Worm (Caenorhabditis elegans) whole organism, L2 larva: ENCODE data around the gene C07G1.6.

ENCODE experiments used
- C34F6.9 ChIP-seq: fragments of 150-350 bp; optimal IDR thresholded peaks from 2 replicates; lab custom pipeline; 2014; ENCODE audit warnings: missing biosample characterization, missing genetic modification characterization
- F13H6.1 ChIP-seq: sonication (generic microtip); optimal IDR thresholded peaks from 2 replicates; lab custom pipeline; 2016; ENCODE audit warnings: missing genetic modification characterization, missing compliant biosample characterization
- R02D3.7 ChIP-seq: fragments of 150-350 bp; optimal IDR thresholded peaks from 2 replicates; lab custom pipeline; 2014; ENCODE audit warnings: missing biosample characterization, missing genetic modification characterization
- Y55F3AM.14 ChIP-seq: fragments of 200-800 bp; sonication (Bioruptor generic); optimal IDR thresholded peaks from 2 replicates; lab custom pipeline; 2018; ENCODE audit warnings: mild to moderate bottlenecking, missing genetic modification characterization, missing compliant biosample characterization
- aly-2 ChIP-seq: fragments of 150-350 bp; optimal IDR thresholded peaks from 2 replicates; lab custom pipeline; 2014; ENCODE audit warnings: missing biosample characterization, missing genetic modification characterization
- ama-1 ChIP-seq: fragments of 150-350 bp; optimal IDR thresholded peaks from 2 replicates; lab custom pipeline; 2018; ENCODE audit warnings: inconsistent platforms
- blmp-1 ChIP-seq: sonication (generic microtip); optimal IDR thresholded peaks from 2 replicates; lab custom pipeline; 2017; ENCODE audit warnings: missing genetic modification characterization, mild to moderate bottlenecking, missing compliant biosample characterization, antibody characterized with exemption, moderate library complexity; ENCODE audit not compliant: insufficient read depth
- crh-2 ChIP-seq: sonication (generic microtip); optimal IDR thresholded peaks from 2 replicates; lab custom pipeline; 2017; ENCODE audit warnings: missing biosample characterization, missing genetic modification characterization
- dmd-4 ChIP-seq: sonication (generic microtip); optimal IDR thresholded peaks from 2 replicates; lab custom pipeline; 2017; ENCODE audit warnings: missing biosample characterization, missing genetic modification characterization
- egl-27 ChIP-seq: sonication (generic microtip); optimal IDR thresholded peaks from 3 replicates; lab custom pipeline; 2017; ENCODE audit warnings: missing biosample characterization, missing genetic modification reagents, missing genetic modification characterization
- elt-1 ChIP-seq: fragments of 150-350 bp; optimal IDR thresholded peaks from 2 replicates; lab custom pipeline; 2014; ENCODE audit warnings: missing biosample characterization, missing genetic modification characterization
- elt-3 ChIP-seq: sonication (generic microtip); optimal IDR thresholded peaks from 2 replicates; lab custom pipeline; 2017; ENCODE audit warnings: missing biosample characterization, missing genetic modification characterization
- fos-1 ChIP-seq: fragments of 150-350 bp; optimal IDR thresholded peaks from 2 replicates; lab custom pipeline; 2014; ENCODE audit warnings: missing biosample characterization, missing genetic modification characterization
- gmeb-1 ChIP-seq: fragments of 150-350 bp; optimal IDR thresholded peaks from 2 replicates; lab custom pipeline; 2014; ENCODE audit warnings: missing biosample characterization, missing genetic modification characterization
- lin-13 ChIP-seq: fragments of 150-350 bp; optimal IDR thresholded peaks from 2 replicates; lab custom pipeline; 2014; ENCODE audit warnings: missing biosample characterization, missing genetic modification reagents, missing genetic modification characterization
- lsy-2 ChIP-seq, 2 experiments: fragments of 150-350 bp in 1 of 2; sonication (generic microtip) in 1 of 2; optimal IDR thresholded peaks; 2 replicates each; lab custom pipeline; 2014 to 2017; ENCODE audit warnings: missing biosample characterization in 2 of 2, missing genetic modification characterization in 2 of 2
- mab-5 ChIP-seq: fragments of 150-350 bp; optimal IDR thresholded peaks from 2 replicates; lab custom pipeline; 2014; ENCODE audit warnings: missing biosample characterization, missing genetic modification characterization
- mbf-1 ChIP-seq: sonication (generic microtip); optimal IDR thresholded peaks from 2 replicates; lab custom pipeline; 2017; ENCODE audit warnings: missing biosample characterization, missing genetic modification characterization
- mdl-1 ChIP-seq, 2 experiments: fragments of 150-350 bp in 1 of 2; sonication (generic microtip) in 1 of 2; optimal IDR thresholded peaks; 2 replicates each; lab custom pipeline; 2017; ENCODE audit warnings: missing biosample characterization in 2 of 2, missing genetic modification characterization in 2 of 2
- nhr-11 ChIP-seq: fragments of 150-350 bp; optimal IDR thresholded peaks from 2 replicates; lab custom pipeline; 2014; ENCODE audit warnings: missing biosample characterization, missing genetic modification characterization
- nhr-12 ChIP-seq: fragments of 150-350 bp; optimal IDR thresholded peaks from 2 replicates; lab custom pipeline; 2014; ENCODE audit warnings: missing biosample characterization, missing genetic modification characterization
- nhr-129 ChIP-seq: fragments of 150-350 bp; optimal IDR thresholded peaks from 2 replicates; lab custom pipeline; 2014; ENCODE audit warnings: missing biosample characterization, missing genetic modification characterization
- nhr-21 ChIP-seq: fragments of 150-350 bp; optimal IDR thresholded peaks from 2 replicates; lab custom pipeline; 2014; ENCODE audit warnings: missing biosample characterization, missing genetic modification characterization
- nhr-25 ChIP-seq: fragments of 150-350 bp; sonication (generic microtip); optimal IDR thresholded peaks from 3 replicates; lab custom pipeline; 2014; ENCODE audit warnings: missing biosample characterization, missing genetic modification characterization
- nhr-6 ChIP-seq: fragments of 150-350 bp; optimal IDR thresholded peaks from 2 replicates; lab custom pipeline; 2014; ENCODE audit warnings: missing biosample characterization, missing genetic modification characterization
- peb-1 ChIP-seq: fragments of 150-350 bp; optimal IDR thresholded peaks from 2 replicates; lab custom pipeline; 2014; ENCODE audit warnings: missing biosample characterization, missing genetic modification characterization
- skn-1 ChIP-seq: sonication (generic microtip); optimal IDR thresholded peaks from 2 replicates; lab custom pipeline; 2017; ENCODE audit warnings: missing biosample characterization, missing genetic modification characterization
- sma-9 ChIP-seq, 2 experiments: fragments of 150-350 bp in 1 of 2; sonication (generic microtip) in 1 of 2; optimal IDR thresholded peaks; 2 replicates each; lab custom pipeline; 2014 to 2016; ENCODE audit warnings: missing genetic modification characterization in 2 of 2, mild to moderate bottlenecking in 1 of 2, missing biosample characterization in 1 of 2, missing compliant biosample characterization in 1 of 2, missing genetic modification reagents in 1 of 2, moderate library complexity in 1 of 2
- snpc-4 ChIP-seq: fragments of 150-350 bp; optimal IDR thresholded peaks from 2 replicates; lab custom pipeline; 2014; ENCODE audit warnings: missing biosample characterization, missing genetic modification characterization
- unc-39 ChIP-seq: fragments of 150-350 bp; optimal IDR thresholded peaks from 2 replicates; lab custom pipeline; 2014; ENCODE audit warnings: missing biosample characterization, missing genetic modification characterization
- unc-55 ChIP-seq: fragments of 150-350 bp; sonication (generic microtip); optimal IDR thresholded peaks from 3 replicates; lab custom pipeline; 2014; ENCODE audit warnings: missing biosample characterization, missing genetic modification reagents, missing genetic modification characterization
- unc-62 ChIP-seq: fragments of 150-350 bp; optimal IDR thresholded peaks from 2 replicates; lab custom pipeline; 2014; ENCODE audit warnings: missing biosample characterization, missing genetic modification reagents, missing genetic modification characterization
- ztf-1 ChIP-seq: fragments of 200-800 bp; sonication (Bioruptor generic); conservative IDR thresholded peaks from 2 replicates; pipeline ENCODE4 v1.3.6; 2022; ENCODE audit warnings: missing genetic modification characterization, missing compliant biosample characterization
- ztf-11 ChIP-seq: sonication (generic microtip); optimal IDR thresholded peaks from 2 replicates; lab custom pipeline; 2017; ENCODE audit warnings: missing biosample characterization, missing genetic modification characterization
- ztf-4 ChIP-seq: fragments of 150-350 bp; optimal IDR thresholded peaks from 2 replicates; lab custom pipeline; 2014; ENCODE audit warnings: missing biosample characterization, missing genetic modification characterization

The C07G1.6 gene

ce11 chrIV:8182566-8182965, 27.6 kb downstream of the C07G1.6 start:
- TF ChIP-seq nhr-21 (no peak), aly-2 (no peak), lsy-2 (tag; optimal IDR thresholded peaks at IDR 0.05; lab: Kevin White, UChicago) (no peak), mbf-1 (tag; lab: Kevin White, UChicago) (no peak), elt-1 (tag; lab: Kevin White, UChicago) (no peak), nhr-25 (no peak), snpc-4 (tag; lab: Kevin White, UChicago) (no peak), nhr-11 (tag; lab: Kevin White, UChicago) (no peak), unc-62 (GFP tag; lab: Kevin White, UChicago) (no peak), nhr-129 (tag; lab: Kevin White, UChicago) (no peak), ztf-4 (tag; lab: Kevin White, UChicago) (no peak), Y55F3AM.14 (GFP tag; lab: Kevin White, UChicago) (no peak)

DNA sequence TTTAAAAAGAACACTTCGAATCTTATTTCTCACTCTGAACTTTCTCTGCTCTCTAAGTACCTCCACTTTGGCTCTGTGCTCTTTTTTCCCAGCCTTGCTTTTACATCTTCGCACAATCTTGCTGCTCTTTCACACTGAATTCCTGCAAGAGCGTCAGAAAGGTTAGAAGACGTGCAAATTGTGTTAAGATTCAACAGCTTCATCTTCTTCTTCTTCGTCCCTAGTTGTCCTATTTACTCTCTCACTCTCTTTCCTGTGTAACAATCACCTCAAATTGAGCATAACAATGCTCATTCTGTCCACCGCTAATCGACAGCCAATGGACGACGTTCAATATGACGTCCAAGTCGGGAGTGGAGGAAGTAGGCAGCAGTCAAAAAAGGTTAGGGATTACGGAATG, 28.8 kb downstream of the C07G1.6 start:
- TF ChIP-seq unc-55 (GFP tag; lab: Kevin White, UChicago) (no peak), nhr-6 (tag; lab: Kevin White, UChicago) (no peak), nhr-25 (no peak), mdl-1 (tag; optimal IDR thresholded peaks at IDR 0.05; lab: Kevin White, UChicago) (no peak), R02D3.7 (tag; lab: Kevin White, UChicago) (no peak), unc-62 (GFP tag; lab: Kevin White, UChicago) (no peak), sma-9 (GFP tag; optimal IDR thresholded peaks at IDR 0.05; lab: Kevin White, UChicago) (no peak), sma-9 (tag; optimal IDR thresholded peaks at IDR 0.05; lab: Kevin White, UChicago) (no peak), crh-2 (tag; lab: Kevin White, UChicago) (no peak), ztf-11 (tag; lab: Kevin White, UChicago) (no peak), fos-1 (no peak), mab-5 (tag; lab: Kevin White, UChicago) (no peak), lsy-2 (tag; optimal IDR thresholded peaks at IDR 0.05; lab: Kevin White, UChicago) (no peak), nhr-12 (tag; lab: Kevin White, UChicago) (no peak), dmd-4 (no peak), gmeb-1 (tag; lab: Kevin White, UChicago) (no peak), Y55F3AM.14 (GFP tag; lab: Kevin White, UChicago) (no peak), aly-2 (no peak), elt-3 (tag; lab: Kevin White, UChicago) (no peak), egl-27 (tag; lab: Kevin White, UChicago) (no peak)

DNA sequence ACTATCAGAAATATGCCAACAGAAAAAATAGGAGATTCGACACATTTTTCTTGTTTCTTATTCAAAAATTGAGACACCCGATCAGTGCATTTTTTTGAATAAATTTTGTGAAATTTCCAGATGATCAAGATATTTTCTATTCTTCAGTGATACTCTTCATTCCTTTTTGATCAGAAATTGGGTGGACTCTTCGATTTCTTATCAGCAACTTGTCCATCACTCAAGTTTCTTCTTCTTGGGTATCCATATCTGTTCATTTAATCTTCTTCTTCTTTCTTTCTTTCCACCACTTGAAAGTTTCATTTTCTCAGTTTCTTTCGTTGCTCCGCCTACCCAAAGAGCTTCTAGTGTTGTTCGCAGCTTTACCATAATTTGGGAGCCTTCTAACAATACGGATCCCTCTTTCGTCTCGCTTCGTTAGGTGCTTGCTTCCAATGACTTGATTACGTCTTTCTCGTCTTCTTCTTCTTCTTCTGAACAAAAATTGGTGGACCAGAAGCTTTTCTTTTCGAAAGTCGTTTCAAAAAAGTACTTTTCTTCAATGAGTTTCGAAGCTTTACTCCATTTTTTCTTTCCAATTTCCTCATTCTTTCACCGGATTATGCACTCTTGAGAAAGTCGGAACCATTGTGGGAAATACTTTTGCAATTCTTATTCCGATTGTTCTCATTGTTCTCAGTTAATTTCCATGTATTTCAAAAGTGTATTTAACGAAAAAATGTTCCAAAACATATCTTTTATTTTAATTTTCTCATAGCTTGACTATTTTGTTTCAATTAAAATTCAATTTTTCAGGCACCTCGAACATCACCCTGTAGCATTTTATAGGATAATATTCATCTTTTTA, 34.3 kb downstream of the C07G1.6 start, which contains the start of gene pct-1:
TSS of gene pct-1 (plus strand) at position 797 of the 847 bp plus-strand sequence.
- no peak for TF ChIP-seq snpc-4 (tag; lab: Kevin White, UChicago)

DNA sequence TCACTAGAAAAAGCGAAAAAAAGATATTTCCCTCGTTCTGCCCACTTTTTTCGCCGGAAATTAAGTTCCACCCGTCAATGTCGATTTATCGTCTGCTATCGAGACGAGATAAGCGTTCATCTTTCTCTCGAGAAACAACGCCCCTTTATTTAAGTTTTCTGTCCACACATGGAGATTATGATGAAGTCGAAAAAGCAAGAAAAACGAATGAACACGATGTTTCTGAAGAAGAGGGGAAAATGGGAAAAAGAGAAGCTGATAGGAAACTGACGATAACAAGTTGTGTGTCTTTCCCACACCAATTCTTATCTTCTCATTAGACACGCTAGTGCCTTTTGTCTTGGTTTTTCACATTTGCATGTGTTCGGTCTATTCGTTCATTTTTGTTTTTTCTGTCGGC, 35.4 kb downstream of the C07G1.6 start:
- TF ChIP-seq nhr-129 (tag; lab: Kevin White, UChicago) (no peak), blmp-1 (peak; percentile 23), F13H6.1 (tag; lab: Kevin White, UChicago) (no peak), nhr-25 (peak; percentile 6), unc-62 (GFP tag; lab: Kevin White, UChicago) (no peak), C34F6.9 (tag; lab: Kevin White, UChicago) (no peak), skn-1 (tag; lab: Kevin White, UChicago) (no peak), lin-13 (GFP tag; lab: Kevin White, UChicago) (no peak), fos-1 (peak; percentile 76)

DNA sequence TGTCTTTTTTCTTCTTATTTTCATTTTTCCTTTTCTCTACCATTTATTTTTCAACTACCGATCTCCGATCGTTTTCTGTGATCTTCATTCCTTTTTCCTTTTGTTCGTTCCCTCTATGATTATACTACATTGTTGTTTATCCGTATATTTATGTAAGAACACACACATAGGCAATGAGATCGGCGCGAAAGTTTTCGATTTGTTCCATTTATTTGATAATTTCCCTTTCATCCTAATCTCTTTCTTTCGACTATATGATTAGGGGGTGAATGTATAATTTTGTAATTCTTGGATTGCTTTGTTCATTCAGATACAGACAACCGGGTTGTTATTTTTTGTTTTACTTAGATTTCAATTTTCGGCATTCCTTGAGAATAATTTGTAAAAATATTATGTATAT, 36.6 kb downstream of the C07G1.6 start:
- TF ChIP-seq ztf-1 (GFP tag; lab: Robert Waterston, UW): no peak
- TF ChIP-seq lsy-2 (tag; optimal IDR thresholded peaks at IDR 0.05; lab: Kevin White, UChicago): no peak
- TF ChIP-seq sma-9 (GFP tag; optimal IDR thresholded peaks at IDR 0.05; lab: Kevin White, UChicago): no peak
- no peak for TF ChIP-seq sma-9 (tag; optimal IDR thresholded peaks at IDR 0.05; lab: Kevin White, UChicago)
- TF ChIP-seq ztf-11 (tag; lab: Kevin White, UChicago): no peak
- TF ChIP-seq nhr-21: no peak
- TF ChIP-seq nhr-11 (tag; lab: Kevin White, UChicago): no peak
- no peak for TF ChIP-seq peb-1 (tag; lab: Kevin White, UChicago)
- TF ChIP-seq skn-1 (tag; lab: Kevin White, UChicago): no peak
- TF ChIP-seq unc-62 (GFP tag; lab: Kevin White, UChicago): no peak
- no peak for TF ChIP-seq nhr-129 (tag; lab: Kevin White, UChicago)
- TF ChIP-seq ama-1 (lab: Kevin White, UChicago): no peak
- TF ChIP-seq unc-39: no peak
